Fruit fly (Drosophila melanogaster): ENCODE measurements around the gene CG32269.

CG32269 gene

DNA sequence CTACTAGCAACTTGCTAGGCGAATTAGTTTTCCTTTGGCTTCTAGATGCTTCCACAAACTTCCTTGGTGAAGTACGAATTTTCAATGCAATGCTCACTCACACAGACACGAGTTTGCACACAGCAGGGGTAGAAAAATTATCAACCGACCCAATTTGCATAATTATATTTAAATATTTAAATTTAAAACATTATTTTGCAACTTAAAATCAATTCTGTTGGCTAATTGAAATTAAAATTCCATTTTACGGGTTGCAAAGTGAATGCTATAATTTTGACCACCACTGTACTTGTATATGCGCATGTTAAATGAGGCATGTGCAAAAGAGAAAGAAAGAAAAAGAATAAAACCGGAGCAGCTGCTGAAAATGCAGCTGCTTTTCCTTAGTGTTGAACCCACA, 14.7 kb downstream of the CG32269 start (continued):
- TF ChIP-seq Bteb2 (GFP tag; optimal IDR thresholded peaks at IDR 0.05) (peak; percentile 52), ap (GFP tag; IDR thresholded peaks at IDR 0.05) (peak; percentile 90), lov (optimal IDR thresholded peaks at IDR 0.05) (no peak), lov (GFP tag; IDR thresholded peaks at IDR 0.05) (peak; percentile 88), maf-S (GFP tag; optimal IDR thresholded peaks at IDR 0.05) (no peak), CG14860 (GFP tag; IDR thresholded peaks at IDR 0.05; ENCODE audit: partially characterized antibody) (no peak), CG1602 (GFP tag; optimal IDR thresholded peaks at IDR 0.05) (peak; percentile 86), Ssrp (tag; optimal IDR thresholded peaks at IDR 0.05) (peak; percentile 91), CG4730 (GFP tag; IDR thresholded peaks at IDR 0.05) (peak; percentile 90), CG1024 (GFP tag; IDR thresholded peaks at IDR 0.05) (peak; percentile 91), pb (GFP tag; optimal IDR thresholded peaks at IDR 0.05) (no peak), HmgD (GFP tag; optimal IDR thresholded peaks at IDR 0.05) (no peak), pfk (GFP tag; optimal IDR thresholded peaks at IDR 0.05) (peak; percentile 2), CG4820 (GFP tag; optimal IDR thresholded peaks at IDR 0.05) (peak; percentile 87)

DNA sequence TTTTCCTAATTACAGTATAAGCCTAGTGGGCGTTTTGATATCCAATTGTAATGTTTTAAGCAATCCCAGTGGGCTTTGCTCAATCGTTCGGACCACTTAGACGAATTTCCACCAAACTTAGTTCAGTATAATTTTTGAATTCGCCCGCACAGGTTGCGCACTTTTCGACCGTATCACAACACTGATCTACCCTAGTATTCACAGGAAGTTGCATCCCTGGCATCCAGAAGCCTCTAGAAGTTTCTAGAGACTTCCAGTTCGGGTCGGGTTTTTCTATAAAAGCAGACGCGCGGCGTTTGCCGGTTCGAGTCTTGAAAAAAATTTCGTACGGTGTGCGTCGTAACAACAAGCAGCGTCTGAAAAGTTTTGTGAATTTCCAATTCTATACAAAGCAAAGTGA, 15.9 kb downstream of the CG32269 start, which contains the start of gene Hsp83:
Gene Hsp83, plus strand, starts transcription at position 58 of the 400 bp plus-strand sequence.
- TF ChIP-seq gce (GFP tag; IDR thresholded peaks at IDR 0.05): peak; percentile 98
- TF ChIP-seq Oaz (GFP tag; IDR thresholded peaks at IDR 0.05): peak; percentile 85
- TF ChIP-seq Awh (GFP tag; IDR thresholded peaks at IDR 0.05): peak; percentile 92
- peak; percentile 38; the same call in 1 of the 2 replicates for TF ChIP-seq CG42726 (GFP tag; IDR thresholded peaks at IDR 0.05; ENCODE audit: partially characterized antibody)
- peak; percentile 89 for TF ChIP-seq Bdp1 (GFP tag; optimal IDR thresholded peaks at IDR 0.05)
- peak; percentile 90 for TF ChIP-seq Antp (GFP tag; optimal IDR thresholded peaks at IDR 0.05)
- TF ChIP-seq crp (GFP tag; optimal IDR thresholded peaks at IDR 0.05): no peak
- TF ChIP-seq toy (GFP tag; IDR thresholded peaks at IDR 0.05): peak; percentile 78; the same call in 1 of the 2 replicates
- TF ChIP-seq CG10274 (GFP tag; optimal IDR thresholded peaks at IDR 0.05): peak; percentile 93
- peak; percentile 86 for TF ChIP-seq fd3F (GFP tag; optimal IDR thresholded peaks at IDR 0.05)
- peak; percentile 99 for TF ChIP-seq fd64A (GFP tag; optimal IDR thresholded peaks at IDR 0.05)
- peak; percentile 98 for TF ChIP-seq CG18619 (GFP tag; optimal IDR thresholded peaks at IDR 0.05)
- peak; percentile 97 for TF ChIP-seq sens-2 (GFP tag; IDR thresholded peaks at IDR 0.05)
- no peak for TF ChIP-seq cg (GFP tag; optimal IDR thresholded peaks at IDR 0.05)
- TF ChIP-seq gem (tag; optimal IDR thresholded peaks at IDR 0.05): peak; percentile 77
- peak; percentile 23 for TF ChIP-seq gfzf (GFP tag; optimal IDR thresholded peaks at IDR 0.05)
- TF ChIP-seq CG16863 (GFP tag; optimal IDR thresholded peaks at IDR 0.05): peak; percentile 90
- TF ChIP-seq ttk (GFP tag; IDR thresholded peaks at IDR 0.05): peak; percentile 89
- TF ChIP-seq dati (GFP tag; IDR thresholded peaks at IDR 0.05): peak; percentile 88
- TF ChIP-seq Bgb (GFP tag; IDR thresholded peaks at IDR 0.05; ENCODE audit: partially characterized antibody): peak; percentile 36; the same call in 1 of the 2 replicates
- peak; percentile 62 for TF ChIP-seq bbx (GFP tag; IDR thresholded peaks at IDR 0.05; ENCODE audit: partially characterized antibody)
- TF ChIP-seq tio (GFP tag; optimal IDR thresholded peaks at IDR 0.05): peak; percentile 75
- TF ChIP-seq sc (optimal IDR thresholded peaks at IDR 0.05): no peak
- peak; percentile 88 for TF ChIP-seq sc (GFP tag; optimal IDR thresholded peaks at IDR 0.05)
- TF ChIP-seq Xrp1 (GFP tag; IDR thresholded peaks at IDR 0.05): peak; percentile 71
- TF ChIP-seq abd-A (tag; optimal IDR thresholded peaks at IDR 0.05): no peak
- peak; percentile 0; the same call in 1 of the 2 replicates for TF ChIP-seq unc-4 (GFP tag; IDR thresholded peaks at IDR 0.05; ENCODE audit: partially characterized antibody)
- TF ChIP-seq gcm2 (GFP tag; optimal IDR thresholded peaks at IDR 0.05): peak; percentile 92
- TF ChIP-seq Ravus (GFP tag; IDR thresholded peaks at IDR 0.05): peak; percentile 25; the same call in 1 of the 2 replicates
- no peak for TF ChIP-seq CG8765 (GFP tag; IDR thresholded peaks at IDR 0.05)
- peak; percentile 90 for TF ChIP-seq grau (tag; optimal IDR thresholded peaks at IDR 0.05)
- peak; percentile 98 for TF ChIP-seq CG11723 (GFP tag; optimal IDR thresholded peaks at IDR 0.05)
- peak; percentile 92 for TF ChIP-seq sim (GFP tag; IDR thresholded peaks at IDR 0.05)
- peak; percentile 61 for TF ChIP-seq CoRest (tag; optimal IDR thresholded peaks at IDR 0.05)
- peak; percentile 83 for TF ChIP-seq ase (GFP tag; IDR thresholded peaks at IDR 0.05)
- peak; percentile 96 for TF ChIP-seq stc (GFP tag; IDR thresholded peaks at IDR 0.05)
- TF ChIP-seq CG43689 (GFP tag; IDR thresholded peaks at IDR 0.05): peak; percentile 80
